Worm (Caenorhabditis elegans): ENCODE results near the gene F47E1.1.

The F47E1.1 gene

DNA sequence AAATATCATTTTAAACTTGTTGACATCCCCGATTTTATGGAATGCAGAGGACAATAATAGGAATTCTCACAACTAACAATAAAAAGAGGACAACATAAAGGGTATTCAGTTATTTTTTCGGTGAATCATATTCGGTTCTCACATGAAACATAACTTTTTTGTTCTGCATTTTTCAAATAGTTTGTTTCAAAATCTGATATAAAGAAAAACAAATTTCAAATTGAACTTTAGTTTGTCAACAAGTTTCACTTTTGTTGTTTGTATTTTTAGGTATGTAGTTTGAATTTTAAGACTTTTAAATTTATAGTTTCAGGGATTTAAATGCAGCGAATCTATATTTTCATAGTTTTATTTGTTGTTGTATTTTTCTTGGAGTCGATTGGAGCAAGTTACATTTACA is 14.5 kb upstream of the F47E1.1 start, which contains the start of gene F47E1.4:
Gene F47E1.4, plus strand, starts transcription at position 301 of the 400 bp plus-strand sequence.
- TF ChIP-seq cog-1 (tag; optimal IDR thresholded peaks at IDR 0.05) (no peak), ref-1 (GFP tag; conservative IDR thresholded peaks at IDR 0.05) (no peak), T22C8.4 (GFP tag; IDR thresholded peaks at IDR 0.05) (no peak), tab-1 (GFP tag; IDR thresholded peaks at IDR 0.05) (no peak), klf-2 (GFP tag; conservative IDR thresholded peaks at IDR 0.05) (no peak), med-1 (GFP tag; optimal IDR thresholded peaks at IDR 0.05; ENCODE audit: insufficient read depth) (no peak), flt-1 (GFP tag; IDR thresholded peaks at IDR 0.05) (no peak), ztf-29 (GFP tag; IDR thresholded peaks at IDR 0.05) (no peak), ztf-23 (GFP tag; IDR thresholded peaks at IDR 0.05) (no peak)

DNA sequence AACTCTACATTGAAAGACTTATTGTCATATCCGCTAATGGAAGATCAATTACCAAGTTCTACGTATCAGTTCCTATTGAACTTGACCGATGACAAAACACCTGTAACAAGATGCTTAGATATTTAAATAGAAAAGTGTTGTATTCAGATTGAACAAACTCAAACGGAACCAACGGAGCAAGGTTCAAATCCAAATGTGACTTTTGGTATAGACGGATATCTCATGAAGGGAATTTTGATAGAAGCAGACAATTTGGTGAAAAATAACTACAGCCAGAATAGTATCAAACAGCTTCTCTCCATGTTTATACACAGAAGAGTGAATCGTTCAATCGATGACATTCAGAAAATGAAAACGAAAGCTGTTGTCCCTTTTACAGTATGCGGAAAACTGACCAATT is 13.5 kb upstream of the F47E1.1 start:
- TF ChIP-seq med-1 (GFP tag; optimal IDR thresholded peaks at IDR 0.05; ENCODE audit: insufficient read depth): no peak
- TF ChIP-seq tab-1 (GFP tag; IDR thresholded peaks at IDR 0.05): no peak
- TF ChIP-seq klf-2 (GFP tag; conservative IDR thresholded peaks at IDR 0.05): no peak
- no peak for TF ChIP-seq ztf-29 (GFP tag; IDR thresholded peaks at IDR 0.05)
- TF ChIP-seq T22C8.4 (GFP tag; IDR thresholded peaks at IDR 0.05): no peak
- TF ChIP-seq cog-1 (tag; optimal IDR thresholded peaks at IDR 0.05): no peak
- TF ChIP-seq ztf-23 (GFP tag; IDR thresholded peaks at IDR 0.05): no peak
- no peak for TF ChIP-seq ref-1 (GFP tag; conservative IDR thresholded peaks at IDR 0.05)
- TF ChIP-seq flt-1 (GFP tag; IDR thresholded peaks at IDR 0.05): no peak

DNA sequence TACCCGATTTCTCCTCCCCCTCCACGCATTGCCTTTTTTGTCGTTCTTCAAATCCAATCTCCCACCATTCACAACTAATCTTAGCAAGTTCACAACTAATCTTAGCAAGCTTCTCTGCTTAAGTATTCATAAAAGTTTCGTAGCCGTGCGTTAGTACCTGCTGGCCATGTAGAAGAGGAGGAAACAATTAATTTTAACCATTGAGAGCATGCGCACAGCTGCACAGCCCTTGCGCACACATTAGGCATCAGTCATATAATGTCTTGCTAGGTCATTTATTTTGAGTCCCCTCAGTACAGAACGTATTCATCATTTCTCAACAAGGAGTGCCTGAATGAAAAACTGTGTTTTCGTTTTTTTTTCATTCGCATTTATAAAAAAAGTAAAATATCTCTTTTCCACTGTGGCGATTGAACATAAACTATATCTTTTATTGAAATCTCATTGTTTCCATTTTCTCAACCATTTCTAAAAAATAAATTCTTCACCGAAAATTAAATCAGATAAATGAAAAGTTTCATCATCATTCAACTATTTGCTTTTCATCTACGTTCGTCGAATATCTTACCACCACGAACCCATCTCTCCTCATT is 9.7 kb upstream of the F47E1.1 start:
- TF ChIP-seq klf-2 (GFP tag; conservative IDR thresholded peaks at IDR 0.05) (no peak), med-1 (GFP tag; optimal IDR thresholded peaks at IDR 0.05; ENCODE audit: insufficient read depth) (no peak), ztf-23 (GFP tag; IDR thresholded peaks at IDR 0.05) (no peak), cog-1 (tag; optimal IDR thresholded peaks at IDR 0.05) (no peak), ref-1 (GFP tag; conservative IDR thresholded peaks at IDR 0.05) (no peak), tab-1 (GFP tag; IDR thresholded peaks at IDR 0.05) (no peak), T22C8.4 (GFP tag; IDR thresholded peaks at IDR 0.05) (no peak)

DNA sequence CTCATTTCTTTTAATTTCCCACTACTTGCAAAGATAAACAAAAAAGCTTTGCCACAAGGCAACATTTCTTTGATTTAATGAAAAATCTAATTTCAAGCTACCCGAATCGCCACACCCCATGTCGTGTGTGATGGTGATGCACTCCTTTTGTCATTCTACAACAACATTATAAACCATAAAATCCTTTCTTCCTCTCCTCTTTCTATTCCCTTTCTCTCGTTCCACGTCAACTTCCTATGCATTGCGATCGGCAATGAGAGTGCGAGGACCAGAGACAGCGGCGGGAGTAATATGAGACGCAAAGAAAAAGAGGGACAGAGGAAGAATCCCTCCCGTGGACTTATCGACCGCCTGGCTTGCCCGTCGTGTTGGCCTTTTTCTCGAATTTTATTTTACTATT is 8.9 kb upstream of the F47E1.1 start:
- TF ChIP-seq cog-1 (tag; optimal IDR thresholded peaks at IDR 0.05) (peak; percentile 46), ztf-29 (GFP tag; IDR thresholded peaks at IDR 0.05) (no peak), T22C8.4 (GFP tag; IDR thresholded peaks at IDR 0.05) (0 out of 2 replicates have a peak, but pooled peaks have one; percentile 29)

DNA sequence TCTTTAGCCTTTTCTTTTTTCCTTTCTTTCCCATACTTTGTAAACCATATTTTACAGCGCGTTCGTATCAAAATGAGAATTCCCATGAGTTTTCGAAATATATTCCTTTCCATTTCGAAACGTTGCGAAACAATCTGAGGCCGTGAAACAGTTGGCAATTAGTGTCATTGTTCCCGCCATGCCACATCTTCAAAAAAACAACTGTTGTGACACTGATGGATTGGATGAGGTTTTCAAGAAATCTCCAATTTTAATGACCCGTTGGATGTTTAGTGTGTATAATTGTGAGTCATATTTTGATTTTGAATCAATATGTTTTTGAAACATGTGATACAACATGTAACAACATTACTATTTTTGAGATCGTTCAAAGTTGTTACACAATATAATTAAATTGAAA is 7.9 kb upstream of the F47E1.1 start:
- TF ChIP-seq med-1 (GFP tag; optimal IDR thresholded peaks at IDR 0.05; ENCODE audit: insufficient read depth) (no peak), klf-2 (GFP tag; conservative IDR thresholded peaks at IDR 0.05) (no peak), ztf-23 (GFP tag; IDR thresholded peaks at IDR 0.05) (no peak), T22C8.4 (GFP tag; IDR thresholded peaks at IDR 0.05) (no peak), ztf-29 (GFP tag; IDR thresholded peaks at IDR 0.05) (no peak), tab-1 (GFP tag; IDR thresholded peaks at IDR 0.05) (no peak), ref-1 (GFP tag; conservative IDR thresholded peaks at IDR 0.05) (no peak), cog-1 (tag; optimal IDR thresholded peaks at IDR 0.05) (no peak), flt-1 (GFP tag; IDR thresholded peaks at IDR 0.05) (no peak)

DNA sequence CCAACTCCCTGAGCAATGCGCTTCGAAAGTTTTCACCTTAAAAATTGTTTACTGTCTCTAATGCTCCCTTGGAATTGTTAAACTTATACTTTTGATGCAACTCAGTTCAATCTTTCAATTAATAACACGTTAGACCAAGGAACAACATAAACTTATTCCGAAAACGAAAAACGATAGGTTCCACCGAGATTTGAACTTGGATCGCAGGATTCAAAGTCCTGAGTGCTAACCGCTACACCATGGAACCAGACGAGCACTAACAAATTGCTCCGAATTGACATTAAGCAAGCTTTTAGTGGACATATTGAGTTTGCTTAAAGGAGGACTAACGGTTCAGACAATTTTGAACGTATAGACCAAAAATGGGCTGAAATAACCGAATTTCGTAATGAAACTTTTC is 2.5 kb upstream of the F47E1.1 start:
- TF ChIP-seq ztf-23 (GFP tag; IDR thresholded peaks at IDR 0.05) (no peak), med-1 (GFP tag; optimal IDR thresholded peaks at IDR 0.05; ENCODE audit: insufficient read depth) (no peak), ref-1 (GFP tag; conservative IDR thresholded peaks at IDR 0.05) (no peak)

DNA sequence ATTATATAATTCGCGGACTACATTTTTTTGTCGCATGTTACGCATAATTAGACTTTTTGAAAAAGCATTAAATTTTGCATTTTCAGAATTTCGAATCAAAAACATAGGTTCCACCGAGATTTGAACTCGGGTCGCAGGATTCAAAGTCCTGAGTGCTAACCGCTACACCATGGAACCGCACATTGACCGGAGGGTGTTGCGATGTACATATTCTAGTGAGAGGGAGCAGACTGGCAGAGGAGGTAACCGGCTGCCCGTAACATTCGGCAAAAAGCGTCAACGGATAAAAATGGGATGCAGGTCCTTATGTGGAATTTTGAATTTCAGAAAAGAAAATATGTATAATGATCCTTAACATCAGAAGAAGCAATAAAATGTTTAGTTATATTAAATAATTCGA is 1.2 kb downstream of the F47E1.1 start:
- TF ChIP-seq T22C8.4 (GFP tag; IDR thresholded peaks at IDR 0.05) (peak; percentile 74), klf-2 (GFP tag; conservative IDR thresholded peaks at IDR 0.05) (peak; percentile 74), flt-1 (GFP tag; IDR thresholded peaks at IDR 0.05) (peak; percentile 93), med-1 (GFP tag; optimal IDR thresholded peaks at IDR 0.05; ENCODE audit: insufficient read depth) (no peak), cog-1 (tag; optimal IDR thresholded peaks at IDR 0.05) (no peak), ztf-29 (GFP tag; IDR thresholded peaks at IDR 0.05) (peak; percentile 61; the same call in 1 of the 2 replicates), tab-1 (GFP tag; IDR thresholded peaks at IDR 0.05) (peak; percentile 86; the same call in 1 of the 2 replicates), ref-1 (GFP tag; conservative IDR thresholded peaks at IDR 0.05) (peak; percentile 75), ztf-23 (GFP tag; IDR thresholded peaks at IDR 0.05) (peak; percentile 81)

DNA sequence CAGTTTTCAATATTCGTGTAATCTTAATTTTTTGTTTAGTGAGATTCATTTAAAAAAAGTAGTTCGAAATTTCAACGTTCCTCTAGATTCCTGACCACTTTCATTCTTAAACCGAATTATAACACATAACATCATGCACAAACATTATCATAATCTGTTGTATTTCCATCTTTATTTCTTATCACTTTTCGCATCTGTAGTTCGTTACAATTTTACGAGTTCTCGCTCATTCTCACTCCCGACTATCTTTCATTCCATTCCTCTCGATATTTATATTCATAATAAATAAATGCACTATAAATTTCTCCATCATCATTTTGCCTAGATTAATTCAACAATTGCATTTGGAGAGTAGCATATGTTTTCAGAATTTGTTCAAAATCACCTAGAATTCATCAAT is 4.2 kb downstream of the F47E1.1 start:
- TF ChIP-seq T22C8.4 (GFP tag; IDR thresholded peaks at IDR 0.05) (no peak), ztf-23 (GFP tag; IDR thresholded peaks at IDR 0.05) (no peak), flt-1 (GFP tag; IDR thresholded peaks at IDR 0.05) (no peak), tab-1 (GFP tag; IDR thresholded peaks at IDR 0.05) (no peak), med-1 (GFP tag; optimal IDR thresholded peaks at IDR 0.05; ENCODE audit: insufficient read depth) (no peak), ztf-29 (GFP tag; IDR thresholded peaks at IDR 0.05) (no peak), cog-1 (tag; optimal IDR thresholded peaks at IDR 0.05) (no peak), ref-1 (GFP tag; conservative IDR thresholded peaks at IDR 0.05) (no peak), klf-2 (GFP tag; conservative IDR thresholded peaks at IDR 0.05) (no peak)

DNA sequence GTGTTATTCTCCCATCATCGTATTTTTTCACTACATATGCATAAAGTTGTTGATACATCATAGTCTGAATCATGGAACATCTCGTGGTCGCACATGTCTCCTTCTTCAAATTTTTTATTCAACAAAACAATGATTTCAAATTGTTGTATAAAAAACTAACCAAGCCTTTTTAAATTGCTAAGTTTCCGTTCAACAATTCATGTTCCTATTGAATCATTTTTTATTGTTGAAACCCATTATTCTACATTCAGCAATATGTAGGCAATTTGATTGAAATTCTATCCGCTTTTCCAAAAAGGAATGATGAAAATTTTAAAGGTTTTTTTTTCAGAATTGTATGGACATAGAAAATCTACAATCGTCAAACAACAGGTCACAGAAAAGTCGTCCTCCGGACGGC is 5.7 kb downstream of the F47E1.1 start, which contains the start of gene ajm-1:
Gene ajm-1, plus strand, starts transcription at position 301 of the 400 bp plus-strand sequence.
- no peak for TF ChIP-seq med-1 (GFP tag; optimal IDR thresholded peaks at IDR 0.05; ENCODE audit: insufficient read depth)
- TF ChIP-seq tab-1 (GFP tag; IDR thresholded peaks at IDR 0.05): no peak
- TF ChIP-seq ztf-23 (GFP tag; IDR thresholded peaks at IDR 0.05): no peak
- no peak for TF ChIP-seq T22C8.4 (GFP tag; IDR thresholded peaks at IDR 0.05)
- no peak for TF ChIP-seq flt-1 (GFP tag; IDR thresholded peaks at IDR 0.05)
- TF ChIP-seq ref-1 (GFP tag; conservative IDR thresholded peaks at IDR 0.05): no peak
- TF ChIP-seq cog-1 (tag; optimal IDR thresholded peaks at IDR 0.05): no peak
- TF ChIP-seq klf-2 (GFP tag; conservative IDR thresholded peaks at IDR 0.05): no peak
- no peak for TF ChIP-seq ztf-29 (GFP tag; IDR thresholded peaks at IDR 0.05)

DNA sequence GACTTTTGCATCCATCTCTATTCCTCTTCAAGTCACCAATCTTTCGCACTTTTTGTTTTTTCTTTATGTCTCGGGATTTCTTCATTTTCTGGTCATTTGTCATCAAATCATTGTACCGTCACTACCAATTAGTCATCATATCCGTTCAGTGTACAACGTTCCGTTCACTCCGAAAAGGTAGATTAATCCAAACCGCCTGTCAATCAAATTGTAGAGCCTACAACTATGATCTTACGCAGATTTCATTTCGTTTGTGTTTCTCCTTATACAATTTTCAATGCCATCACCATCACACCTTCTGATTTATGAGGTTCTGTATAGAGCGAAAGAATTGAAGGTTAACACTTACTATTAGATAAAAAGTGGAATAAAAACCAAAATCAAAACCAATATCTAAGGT is 8.9 kb downstream of the F47E1.1 start:
- TF ChIP-seq cog-1 (tag; optimal IDR thresholded peaks at IDR 0.05): no peak
- no peak for TF ChIP-seq tab-1 (GFP tag; IDR thresholded peaks at IDR 0.05)
- no peak for TF ChIP-seq klf-2 (GFP tag; conservative IDR thresholded peaks at IDR 0.05)
- TF ChIP-seq ztf-23 (GFP tag; IDR thresholded peaks at IDR 0.05): no peak
- TF ChIP-seq med-1 (GFP tag; optimal IDR thresholded peaks at IDR 0.05; ENCODE audit: insufficient read depth): no peak
- no peak for TF ChIP-seq ztf-29 (GFP tag; IDR thresholded peaks at IDR 0.05)

All from whole organism, midembryonic.